Worm (Caenorhabditis elegans) whole organism, late embryonic: ENCODE results near the gene idpp-6.

Experiments
- C38D4.7 ChIP-seq: fragments of 200-800 bp; sonication (Bioruptor generic); optimal IDR thresholded peaks from 2 replicates; lab custom pipeline; 2018; ENCODE audit warnings: mild to moderate bottlenecking, missing genetic modification characterization, moderate library complexity, missing compliant biosample characterization
- F13H6.1 ChIP-seq: sonication (generic microtip); optimal IDR thresholded peaks from 2 replicates; lab custom pipeline; 2016; ENCODE audit warnings: missing genetic modification characterization, missing compliant biosample characterization
- ahr-1 ChIP-seq: sonication (generic microtip); optimal IDR thresholded peaks from 2 replicates; lab custom pipeline; 2016; ENCODE audit warnings: missing genetic modification characterization, missing compliant biosample characterization
- ceh-14 ChIP-seq: sonication (generic microtip); optimal IDR thresholded peaks from 2 replicates; lab custom pipeline; 2016; ENCODE audit warnings: missing genotype, missing genetic modification characterization, missing compliant biosample characterization
- ceh-19 ChIP-seq: fragments of 200-800 bp; sonication (Bioruptor generic); optimal IDR thresholded peaks from 2 replicates; lab custom pipeline; 2018; ENCODE audit warnings: mild to moderate bottlenecking, missing genetic modification characterization, missing compliant biosample characterization
- ceh-30 ChIP-seq: fragments of 150-350 bp; optimal IDR thresholded peaks from 2 replicates; lab custom pipeline; 2014; ENCODE audit warnings: missing biosample characterization, missing genetic modification characterization
- ceh-31 ChIP-seq: sonication (generic microtip); optimal IDR thresholded peaks from 2 replicates; lab custom pipeline; 2016; ENCODE audit warnings: missing genetic modification characterization, missing compliant biosample characterization
- che-1 ChIP-seq: sonication (generic microtip); optimal IDR thresholded peaks from 2 replicates; lab custom pipeline; 2016; ENCODE audit warnings: mild to moderate bottlenecking, missing genetic modification characterization, missing compliant biosample characterization
- dmd-4 ChIP-seq: sonication (generic microtip); optimal IDR thresholded peaks from 2 replicates; lab custom pipeline; 2016; ENCODE audit warnings: borderline replicate concordance, missing genetic modification characterization, missing compliant biosample characterization
- elt-2 ChIP-seq: sonication (generic microtip); optimal IDR thresholded peaks from 2 replicates; lab custom pipeline; 2016; ENCODE audit warnings: missing genetic modification reagents, missing genetic modification characterization, missing compliant biosample characterization
- ets-4 ChIP-seq: sonication (generic microtip); optimal IDR thresholded peaks from 2 replicates; lab custom pipeline; 2016; ENCODE audit warnings: missing genetic modification characterization, missing compliant biosample characterization
- eyg-1 ChIP-seq: sonication (generic microtip); optimal IDR thresholded peaks from 2 replicates; lab custom pipeline; 2016; ENCODE audit warnings: missing genotype, missing genetic modification characterization, missing compliant biosample characterization
- fax-1 ChIP-seq: sonication (generic microtip); optimal IDR thresholded peaks from 2 replicates; lab custom pipeline; 2016; ENCODE audit warnings: missing genotype, missing genetic modification characterization, missing compliant biosample characterization
- fkh-6 ChIP-seq: sonication (generic microtip); optimal IDR thresholded peaks from 2 replicates; lab custom pipeline; 2016; ENCODE audit warnings: missing genetic modification characterization, missing compliant biosample characterization
- hlh-13 ChIP-seq: fragments of 200-800 bp; sonication (Bioruptor generic); optimal IDR thresholded peaks from 2 replicates; lab custom pipeline; 2018; ENCODE audit warnings: mild to moderate bottlenecking, missing genetic modification characterization, missing compliant biosample characterization
- hlh-6 ChIP-seq: sonication (generic microtip); optimal IDR thresholded peaks from 2 replicates; lab custom pipeline; 2016; ENCODE audit warnings: missing genotype, missing genetic modification characterization, missing compliant biosample characterization
- lin-11 ChIP-seq: fragments of 200-800 bp; sonication (Bioruptor generic); optimal IDR thresholded peaks from 2 replicates; lab custom pipeline; 2018; ENCODE audit warnings: mild to moderate bottlenecking, missing genetic modification characterization, missing compliant biosample characterization
- madf-2 ChIP-seq: sonication (generic microtip); optimal IDR thresholded peaks from 2 replicates; lab custom pipeline; 2017; ENCODE audit warnings: missing genetic modification characterization, missing compliant biosample characterization
- mec-3 ChIP-seq: sonication (generic microtip); optimal IDR thresholded peaks from 2 replicates; lab custom pipeline; 2016; ENCODE audit warnings: borderline replicate concordance, missing genetic modification characterization, missing compliant biosample characterization
- nhr-232 ChIP-seq: sonication (generic microtip); optimal IDR thresholded peaks from 2 replicates; lab custom pipeline; 2016; ENCODE audit warnings: missing genetic modification characterization, missing compliant biosample characterization
- odd-2 ChIP-seq: sonication (generic microtip); optimal IDR thresholded peaks from 2 replicates; lab custom pipeline; 2017; ENCODE audit warnings: antibody characterized with exemption, mild to moderate bottlenecking, missing genetic modification characterization, missing compliant biosample characterization
- pag-3 ChIP-seq: sonication (generic microtip); optimal IDR thresholded peaks from 2 replicates; lab custom pipeline; 2016; ENCODE audit warnings: missing compliant biosample characterization, missing genetic modification characterization, borderline replicate concordance
- pqm-1 ChIP-seq: sonication (generic microtip); optimal IDR thresholded peaks from 2 replicates; lab custom pipeline; 2016; ENCODE audit warnings: missing genetic modification characterization, missing compliant biosample characterization
- ref-2 ChIP-seq: sonication (generic microtip); optimal IDR thresholded peaks from 2 replicates; lab custom pipeline; 2016; ENCODE audit warnings: missing genetic modification characterization, missing compliant biosample characterization
- rnt-1 ChIP-seq: sonication (generic microtip); optimal IDR thresholded peaks from 2 replicates; lab custom pipeline; 2016; ENCODE audit warnings: missing genetic modification characterization, missing compliant biosample characterization
- sdc-2 ChIP-seq: sonication (generic microtip); optimal IDR thresholded peaks from 2 replicates; lab custom pipeline; 2016; ENCODE audit warnings: missing genotype, missing genetic modification characterization, missing compliant biosample characterization
- sox-2 ChIP-seq: fragments of 200-800 bp; sonication (Bioruptor generic); IDR thresholded peaks from 2 replicates; pipeline ENCODE4 v1.3.6; 2022; ENCODE audit warnings: missing genetic modification reagents, missing genetic modification characterization, missing compliant biosample characterization
- sox-4 ChIP-seq: sonication (generic microtip); optimal IDR thresholded peaks from 2 replicates; lab custom pipeline; 2017; ENCODE audit warnings: mild to moderate bottlenecking, missing genetic modification characterization, inconsistent platforms, missing compliant biosample characterization
- tbx-2 ChIP-seq: sonication (generic microtip); optimal IDR thresholded peaks from 2 replicates; lab custom pipeline; 2016; ENCODE audit warnings: missing genetic modification characterization, missing compliant biosample characterization
- ztf-16 ChIP-seq: sonication (generic microtip); optimal IDR thresholded peaks from 2 replicates; lab custom pipeline; 2017; ENCODE audit warnings: missing genetic modification characterization, missing compliant biosample characterization

The idpp-6 gene

ce11 chrX:6808239-6808638 lies 25.3 kb downstream of the idpp-6 start:
- TF ChIP-seq tbx-2 (tag; lab: Kevin White, UChicago) (no peak), lin-11 (tag; lab: Kevin White, UChicago) (no peak), madf-2 (tag; lab: Kevin White, UChicago) (no peak), sdc-2 (no peak), nhr-232 (no peak), pag-3 (tag; lab: Kevin White, UChicago) (no peak), F13H6.1 (no peak), ceh-19 (no peak), C38D4.7 (GFP tag; lab: Kevin White, UChicago) (no peak), fkh-6 (no peak), ahr-1 (no peak), rnt-1 (tag; lab: Kevin White, UChicago) (no peak)

DNA sequence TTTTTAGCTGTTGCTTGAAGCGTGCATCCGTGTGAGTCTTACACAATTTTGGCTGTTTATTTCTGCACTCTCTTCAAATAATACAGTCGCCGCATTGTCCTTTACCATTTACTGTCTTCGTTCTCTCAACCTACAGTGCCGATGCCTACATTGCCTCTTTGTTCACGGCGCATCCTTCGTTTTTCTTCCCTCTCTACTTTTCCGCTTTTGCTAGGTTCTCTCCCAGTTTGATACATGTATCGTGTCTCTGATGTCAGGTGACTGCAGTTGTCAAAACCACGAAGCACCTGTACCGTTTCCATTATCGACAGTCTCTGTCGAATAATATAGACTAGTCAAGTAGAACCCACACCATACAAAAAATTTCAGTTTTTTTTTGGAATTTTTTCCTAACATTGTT lies 25.7 kb downstream of the idpp-6 start:
- TF ChIP-seq ref-2 (tag; lab: Kevin White, UChicago) (no peak), sox-4 (no peak), ztf-16 (tag; lab: Kevin White, UChicago) (no peak), ceh-30 (tag; lab: Kevin White, UChicago) (no peak), ceh-14 (tag; lab: Kevin White, UChicago) (no peak), elt-2 (no peak), dmd-4 (no peak), mec-3 (tag; lab: Kevin White, UChicago) (peak; percentile 3)

ce11 chrX:6813025-6813424 lies 30.1 kb downstream of the idpp-6 start:
- TF ChIP-seq fkh-6 (no peak), ceh-31 (tag; lab: Kevin White, UChicago) (peak; percentile 38)

DNA sequence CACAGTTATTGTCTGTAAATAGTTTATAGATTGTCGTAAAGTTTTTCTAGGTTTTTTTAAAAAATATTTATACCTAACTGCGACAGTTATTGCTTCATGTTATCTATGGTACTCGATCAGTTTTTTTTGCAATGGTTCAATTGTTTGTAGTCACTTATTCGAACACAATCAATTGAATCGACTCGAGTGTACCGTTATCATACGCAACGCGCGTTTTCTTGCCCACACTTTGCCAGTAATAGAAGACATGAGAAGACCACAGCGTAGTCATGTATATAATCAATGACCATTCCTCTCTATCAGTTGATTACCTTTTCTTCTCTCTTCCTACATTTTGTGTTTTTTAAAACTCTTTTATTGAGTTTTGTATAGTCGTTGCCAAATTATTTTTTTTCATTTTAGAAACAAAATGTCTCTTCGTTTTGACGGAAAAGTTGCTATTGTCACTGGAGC lies 35.1 kb downstream of the idpp-6 start, which contains the start of gene dhs-28:
Gene dhs-28 (plus strand): TSS at position 403 of the 453 bp plus-strand sequence.
- no peak for TF ChIP-seq ceh-19
- peak; percentile 56 for TF ChIP-seq elt-2

- TF ChIP-seq hlh-13 (no peak), ets-4 (tag; lab: Kevin White, UChicago) (no peak), elt-2 (no peak), ceh-30 (tag; lab: Kevin White, UChicago) (no peak), sox-2 (GFP tag; lab: Robert Waterston, UW) (no peak), eyg-1 (tag; lab: Kevin White, UChicago) (no peak), fkh-6 (no peak), ahr-1 (no peak), pqm-1 (tag; lab: Kevin White, UChicago) (no peak), C38D4.7 (GFP tag; lab: Kevin White, UChicago) (no peak), fax-1 (tag; lab: Kevin White, UChicago) (no peak)
Measured at ce11 chrX:6819135-6819534, 36.2 kb downstream of the idpp-6 start.

DNA sequence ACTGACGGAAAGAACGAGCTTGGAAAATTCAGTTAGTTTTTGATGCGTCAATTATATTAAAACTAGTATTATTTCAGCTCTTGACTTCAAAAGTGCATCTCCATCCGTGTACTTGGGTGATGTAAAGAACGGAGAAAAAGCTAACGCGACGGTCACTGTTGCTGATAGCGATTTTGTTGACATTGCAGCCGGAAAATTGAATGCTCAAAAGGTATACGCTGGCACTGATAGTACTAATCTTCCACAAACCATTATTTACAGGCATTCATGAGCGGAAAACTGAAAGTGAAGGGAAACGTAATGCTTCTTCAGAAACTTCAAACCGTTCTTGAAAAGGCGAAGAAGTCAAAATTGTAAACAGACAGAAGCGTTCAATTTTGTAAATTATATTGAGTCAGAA lies 36.7 kb downstream of the idpp-6 start:
- TF ChIP-seq sdc-2 (no peak), odd-2 (tag; lab: Kevin White, UChicago) (no peak), hlh-6 (no peak), elt-2 (peak; percentile 2)

- TF ChIP-seq pqm-1 (tag; lab: Kevin White, UChicago) = no peak
- no peak for TF ChIP-seq nhr-232
- TF ChIP-seq tbx-2 (tag; lab: Kevin White, UChicago) = no peak
- TF ChIP-seq pag-3 (tag; lab: Kevin White, UChicago) = no peak
- no peak for TF ChIP-seq che-1 (tag; lab: Kevin White, UChicago)
- TF ChIP-seq, all 69 proteins: peak for 0
Measured at ce11 chrX:6822552-6822951, 39.6 kb downstream of the idpp-6 start.
